Fruit fly (Drosophila melanogaster): Measurements from ENCODE around the gene pad.

The pad gene

dm6 chr3R:16341817-16342374, at the start of gene pad, which contains the start of gene SF2 (continued):
- TF ChIP-seq Sry-β (GFP tag; optimal IDR thresholded peaks at IDR 0.05) (peak; percentile 18), lmd (GFP tag; IDR thresholded peaks at IDR 0.05) (peak; percentile 71), Trl (optimal IDR thresholded peaks at IDR 0.05) (no peak), Trl (GFP tag; optimal IDR thresholded peaks at IDR 0.05) (peak; percentile 71), sens (GFP tag) (peak; percentile 98), vvl (GFP tag; IDR thresholded peaks at IDR 0.05) (peak; percentile 36; the same call in 1 of the 2 replicates), usp (GFP tag; optimal IDR thresholded peaks at IDR 0.05) (no peak), CG8089 (GFP tag; optimal IDR thresholded peaks at IDR 0.05) (peak; percentile 54), chif (GFP tag; optimal IDR thresholded peaks at IDR 0.05) (peak; percentile 68 to 79), so (GFP tag; IDR thresholded peaks at IDR 0.05) (peak; percentile 61; the same call in 2 of the 3 replicates), wek (GFP tag; optimal IDR thresholded peaks at IDR 0.05) (no peak), Drgx (GFP tag; IDR thresholded peaks at IDR 0.05) (no peak), CG10431 (GFP tag; optimal IDR thresholded peaks at IDR 0.05) (peak; percentile 10), Awh (GFP tag; IDR thresholded peaks at IDR 0.05) (peak; percentile 41; the same call in 1 of the 2 replicates), fd102C (GFP tag; optimal IDR thresholded peaks at IDR 0.05) (peak; percentile 3), CG10147 (GFP tag; optimal IDR thresholded peaks at IDR 0.05) (peak; percentile 87), mam (GFP tag; optimal IDR thresholded peaks at IDR 0.05) (peak; percentile 84), zen (tag; optimal IDR thresholded peaks at IDR 0.05) (peak; percentile 84), toy (GFP tag; IDR thresholded peaks at IDR 0.05) (no peak), CG4730 (GFP tag; IDR thresholded peaks at IDR 0.05) (0 out of 2 replicates have a peak, but pooled peaks have one; percentile 39), CG6765 (GFP tag; optimal IDR thresholded peaks at IDR 0.05) (peak; percentile 20), CG17829 (tag; optimal IDR thresholded peaks at IDR 0.05) (peak; percentile 86), Lim3 (GFP tag; IDR thresholded peaks at IDR 0.05) (no peak), Hmx (GFP tag; optimal IDR thresholded peaks at IDR 0.05) (peak; percentile 64), lbe (GFP tag; optimal IDR thresholded peaks at IDR 0.05) (peak; percentile 82), kay (GFP tag; optimal IDR thresholded peaks at IDR 0.05) (peak; percentile 65), kni (GFP tag; optimal IDR thresholded peaks at IDR 0.05) (peak; percentile 68), fu2 (GFP tag; optimal IDR thresholded peaks at IDR 0.05) (peak; percentile 77), Pdp1 (GFP tag; optimal IDR thresholded peaks at IDR 0.05) (peak; percentile 81 to 82), CG8765 (GFP tag; IDR thresholded peaks at IDR 0.05) (peak; percentile 45; the same call in 1 of the 2 replicates), CG10959 (GFP tag; IDR thresholded peaks at IDR 0.05) (peak; percentile 48; the same call in 1 of the 2 replicates), CHES-1-like (GFP tag; optimal IDR thresholded peaks at IDR 0.05) (peak; percentile 87), CG11456 (GFP tag; IDR thresholded peaks at IDR 0.05) (peak; percentile 74; the same call in 2 of the 3 replicates), CG10462 (GFP tag; optimal IDR thresholded peaks at IDR 0.05) (peak; percentile 70), CG34376 (GFP tag; optimal IDR thresholded peaks at IDR 0.05) (peak; percentile 78), CG18619 (GFP tag; optimal IDR thresholded peaks at IDR 0.05) (peak; percentile 65), mld (GFP tag; IDR thresholded peaks at IDR 0.05; ENCODE audit: partially characterized antibody) (peak; percentile 82), dimm (GFP tag; IDR thresholded peaks at IDR 0.05) (no peak), CG2129 (GFP tag; IDR thresholded peaks at IDR 0.05; ENCODE audit: partially characterized antibody) (peak; percentile 93), CG18764 (GFP tag; optimal IDR thresholded peaks at IDR 0.05) (peak; percentile 72), CG17359 (tag; optimal IDR thresholded peaks at IDR 0.05) (peak; percentile 67), CG13775 (GFP tag; optimal IDR thresholded peaks at IDR 0.05) (peak; percentile 84), CG7987 (GFP tag; optimal IDR thresholded peaks at IDR 0.05) (no peak), CG2116 (GFP tag; optimal IDR thresholded peaks at IDR 0.05) (peak; percentile 95), CG31365 (tag; optimal IDR thresholded peaks at IDR 0.05) (no peak), odd (GFP tag; optimal IDR thresholded peaks at IDR 0.05) (peak; percentile 30), CG1024 (GFP tag; IDR thresholded peaks at IDR 0.05) (0 out of 2 replicates have a peak, but pooled peaks have one; percentile 29), CG11696 (GFP tag; IDR thresholded peaks at IDR 0.05) (no peak), CG31441 (GFP tag; IDR thresholded peaks at IDR 0.05) (peak; percentile 77), prd (optimal IDR thresholded peaks at IDR 0.05) (no peak), prd (GFP tag; IDR thresholded peaks at IDR 0.05) (peak; percentile 86)
